Worm (Caenorhabditis elegans) whole organism, late embryonic: ENCODE results near the gene str-166.

ENCODE experiments used
- C08G9.2 ChIP-seq: sonication (generic microtip); optimal IDR thresholded peaks from 2 replicates; lab custom pipeline; 2016; ENCODE audit warnings: mild to moderate bottlenecking, missing genetic modification characterization, moderate library complexity, missing compliant biosample characterization
- C38D4.7 ChIP-seq: fragments of 200-800 bp; sonication (Bioruptor generic); optimal IDR thresholded peaks from 2 replicates; lab custom pipeline; 2018; ENCODE audit warnings: mild to moderate bottlenecking, missing genetic modification characterization, moderate library complexity, missing compliant biosample characterization
- F13H6.1 ChIP-seq: sonication (generic microtip); optimal IDR thresholded peaks from 2 replicates; lab custom pipeline; 2016; ENCODE audit warnings: missing genetic modification characterization, missing compliant biosample characterization
- K09A11.1 ChIP-seq: sonication (generic microtip); optimal IDR thresholded peaks from 2 replicates; lab custom pipeline; 2017; ENCODE audit warnings: antibody characterized with exemption, mild to moderate bottlenecking, missing genetic modification characterization, missing compliant biosample characterization; ENCODE audit not compliant: insufficient read depth
- T23F11.4 ChIP-seq: fragments of 200-800 bp; sonication (Bioruptor generic); optimal IDR thresholded peaks from 2 replicates; lab custom pipeline; 2018; ENCODE audit warnings: mild to moderate bottlenecking, missing genetic modification characterization, missing compliant biosample characterization
- ahr-1 ChIP-seq: sonication (generic microtip); optimal IDR thresholded peaks from 2 replicates; lab custom pipeline; 2016; ENCODE audit warnings: missing genetic modification characterization, missing compliant biosample characterization
- ceh-14 ChIP-seq: sonication (generic microtip); optimal IDR thresholded peaks from 2 replicates; lab custom pipeline; 2016; ENCODE audit warnings: missing genotype, missing genetic modification characterization, missing compliant biosample characterization
- ceh-19 ChIP-seq: fragments of 200-800 bp; sonication (Bioruptor generic); optimal IDR thresholded peaks from 2 replicates; lab custom pipeline; 2018; ENCODE audit warnings: mild to moderate bottlenecking, missing genetic modification characterization, missing compliant biosample characterization
- ceh-2 ChIP-seq: sonication (generic microtip); optimal IDR thresholded peaks from 2 replicates; lab custom pipeline; 2016; ENCODE audit warnings: missing genotype, missing genetic modification characterization, missing compliant biosample characterization
- ceh-24 ChIP-seq: sonication (generic microtip); optimal IDR thresholded peaks from 2 replicates; lab custom pipeline; 2016; ENCODE audit warnings: mild to moderate bottlenecking, missing genetic modification characterization, missing compliant biosample characterization
- ceh-34 ChIP-seq: sonication (generic microtip); optimal IDR thresholded peaks from 2 replicates; lab custom pipeline; 2016; ENCODE audit warnings: mild to moderate bottlenecking, missing genetic modification characterization, missing compliant biosample characterization
- ceh-45 ChIP-seq: fragments of 200-800 bp; sonication (Bioruptor generic); IDR thresholded peaks from 2 replicates; pipeline ENCODE4 v1.3.6; 2022; ENCODE audit warnings: missing genetic modification reagents, missing genetic modification characterization, missing compliant biosample characterization
- ceh-48 ChIP-seq: sonication (generic microtip); optimal IDR thresholded peaks from 2 replicates; lab custom pipeline; 2016; ENCODE audit warnings: missing genetic modification characterization, inconsistent platforms, missing compliant biosample characterization
- ceh-6 ChIP-seq: fragments of 200-800 bp; sonication (Bioruptor generic); optimal IDR thresholded peaks from 2 replicates; lab custom pipeline; 2018; ENCODE audit warnings: mild to moderate bottlenecking, missing genetic modification characterization, missing compliant biosample characterization
- ceh-9 ChIP-seq: sonication (generic microtip); optimal IDR thresholded peaks from 2 replicates; lab custom pipeline; 2016; ENCODE audit warnings: mild to moderate bottlenecking, missing genetic modification characterization, inconsistent platforms, missing compliant biosample characterization
- dmd-4 ChIP-seq: sonication (generic microtip); optimal IDR thresholded peaks from 2 replicates; lab custom pipeline; 2016; ENCODE audit warnings: borderline replicate concordance, missing genetic modification characterization, missing compliant biosample characterization
- elt-4 ChIP-seq: sonication (generic microtip); optimal IDR thresholded peaks from 2 replicates; lab custom pipeline; 2016; ENCODE audit warnings: missing genetic modification characterization, missing compliant biosample characterization
- ets-4 ChIP-seq: sonication (generic microtip); optimal IDR thresholded peaks from 2 replicates; lab custom pipeline; 2016; ENCODE audit warnings: missing genetic modification characterization, missing compliant biosample characterization
- eyg-1 ChIP-seq: sonication (generic microtip); optimal IDR thresholded peaks from 2 replicates; lab custom pipeline; 2016; ENCODE audit warnings: missing genotype, missing genetic modification characterization, missing compliant biosample characterization
- fax-1 ChIP-seq: sonication (generic microtip); optimal IDR thresholded peaks from 2 replicates; lab custom pipeline; 2016; ENCODE audit warnings: missing genotype, missing genetic modification characterization, missing compliant biosample characterization
- fkh-10 ChIP-seq: fragments of 150-350 bp; optimal IDR thresholded peaks from 2 replicates; lab custom pipeline; 2014; ENCODE audit warnings: missing biosample characterization, missing genetic modification reagents, missing genetic modification characterization
- gmeb-2 ChIP-seq: sonication (generic microtip); optimal IDR thresholded peaks from 2 replicates; lab custom pipeline; 2016; ENCODE audit warnings: missing genetic modification characterization, inconsistent platforms, missing compliant biosample characterization
- hlh-13 ChIP-seq: fragments of 200-800 bp; sonication (Bioruptor generic); optimal IDR thresholded peaks from 2 replicates; lab custom pipeline; 2018; ENCODE audit warnings: mild to moderate bottlenecking, missing genetic modification characterization, missing compliant biosample characterization
- hlh-30 ChIP-seq: sonication (generic microtip); optimal IDR thresholded peaks from 2 replicates; lab custom pipeline; 2017; ENCODE audit warnings: antibody characterized with exemption, missing genetic modification characterization, missing compliant biosample characterization; ENCODE audit not compliant: insufficient read depth
- hlh-6 ChIP-seq: sonication (generic microtip); optimal IDR thresholded peaks from 2 replicates; lab custom pipeline; 2016; ENCODE audit warnings: missing genotype, missing genetic modification characterization, missing compliant biosample characterization
- lin-11 ChIP-seq: fragments of 200-800 bp; sonication (Bioruptor generic); optimal IDR thresholded peaks from 2 replicates; lab custom pipeline; 2018; ENCODE audit warnings: mild to moderate bottlenecking, missing genetic modification characterization, missing compliant biosample characterization
- madf-2 ChIP-seq: sonication (generic microtip); optimal IDR thresholded peaks from 2 replicates; lab custom pipeline; 2017; ENCODE audit warnings: missing genetic modification characterization, missing compliant biosample characterization
- mec-3 ChIP-seq: sonication (generic microtip); optimal IDR thresholded peaks from 2 replicates; lab custom pipeline; 2016; ENCODE audit warnings: borderline replicate concordance, missing genetic modification characterization, missing compliant biosample characterization
- nhr-232 ChIP-seq: sonication (generic microtip); optimal IDR thresholded peaks from 2 replicates; lab custom pipeline; 2016; ENCODE audit warnings: missing genetic modification characterization, missing compliant biosample characterization
- npax-4 ChIP-seq: sonication (generic microtip); optimal IDR thresholded peaks from 2 replicates; lab custom pipeline; 2016; ENCODE audit warnings: missing genetic modification characterization, missing compliant biosample characterization
- pag-3 ChIP-seq: sonication (generic microtip); optimal IDR thresholded peaks from 2 replicates; lab custom pipeline; 2016; ENCODE audit warnings: missing compliant biosample characterization, missing genetic modification characterization, borderline replicate concordance
- pax-1 ChIP-seq: fragments of 150-350 bp; optimal IDR thresholded peaks from 2 replicates; lab custom pipeline; 2014; ENCODE audit warnings: missing biosample characterization, missing genetic modification characterization
- pha-2 ChIP-seq: sonication (generic microtip); optimal IDR thresholded peaks from 2 replicates; lab custom pipeline; 2017; ENCODE audit warnings: mild to moderate bottlenecking, missing genetic modification characterization, missing compliant biosample characterization
- pqm-1 ChIP-seq: sonication (generic microtip); optimal IDR thresholded peaks from 2 replicates; lab custom pipeline; 2016; ENCODE audit warnings: missing genetic modification characterization, missing compliant biosample characterization
- pros-1 ChIP-seq: fragments of 150-350 bp; optimal IDR thresholded peaks from 2 replicates; lab custom pipeline; 2014; ENCODE audit warnings: missing biosample characterization, missing genetic modification reagents, missing genetic modification characterization
- ref-2 ChIP-seq: sonication (generic microtip); optimal IDR thresholded peaks from 2 replicates; lab custom pipeline; 2016; ENCODE audit warnings: missing genetic modification characterization, missing compliant biosample characterization
- sdc-2 ChIP-seq: sonication (generic microtip); optimal IDR thresholded peaks from 2 replicates; lab custom pipeline; 2016; ENCODE audit warnings: missing genotype, missing genetic modification characterization, missing compliant biosample characterization
- sox-2 ChIP-seq: fragments of 200-800 bp; sonication (Bioruptor generic); IDR thresholded peaks from 2 replicates; pipeline ENCODE4 v1.3.6; 2022; ENCODE audit warnings: missing genetic modification reagents, missing genetic modification characterization, missing compliant biosample characterization
- syd-9 ChIP-seq: sonication (generic microtip); optimal IDR thresholded peaks from 2 replicates; lab custom pipeline; 2016; ENCODE audit warnings: mild to moderate bottlenecking, missing genetic modification characterization, moderate library complexity, missing compliant biosample characterization
- tbx-2 ChIP-seq: sonication (generic microtip); optimal IDR thresholded peaks from 2 replicates; lab custom pipeline; 2016; ENCODE audit warnings: missing genetic modification characterization, missing compliant biosample characterization
- tbx-7 ChIP-seq: sonication (generic microtip); optimal IDR thresholded peaks from 2 replicates; lab custom pipeline; 2016; ENCODE audit warnings: missing genotype, missing genetic modification characterization, missing compliant biosample characterization
- ztf-16 ChIP-seq: sonication (generic microtip); optimal IDR thresholded peaks from 2 replicates; lab custom pipeline; 2017; ENCODE audit warnings: missing genetic modification characterization, missing compliant biosample characterization

The str-166 gene

DNA sequence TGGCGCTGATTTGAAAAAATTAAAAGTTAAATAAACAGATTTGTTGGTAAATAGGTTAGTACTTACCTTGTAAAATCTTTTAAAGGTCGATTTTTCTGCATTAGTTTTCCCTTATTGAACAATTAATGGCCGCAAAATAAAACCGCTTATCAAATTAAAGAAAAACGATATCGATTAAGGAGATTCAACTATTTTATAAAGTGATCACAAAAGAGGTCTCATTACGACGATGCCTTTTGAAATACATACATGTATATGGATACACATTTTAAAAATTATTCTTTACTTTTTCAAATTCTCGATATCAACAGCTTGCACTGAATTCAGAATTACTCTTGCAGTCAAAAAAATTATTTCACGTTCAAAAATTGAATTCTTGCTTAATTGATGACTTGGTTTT, 25.5 kb upstream of the str-166 start, which contains the start of gene Y17G9A.3:
TSS of gene Y17G9A.3 (minus strand) at position 101 of the 400 bp plus-strand sequence.
- no peak for TF ChIP-seq ceh-19 (GFP tag; lab: Kevin White, UChicago)
- no peak for TF ChIP-seq pqm-1 (tag; lab: Kevin White, UChicago)
- no peak for TF ChIP-seq hlh-13 (GFP tag; lab: Kevin White, UChicago)
- TF ChIP-seq mec-3, result no peak
- no peak for TF ChIP-seq hlh-30 (tag; lab: Kevin White, UChicago)
- TF ChIP-seq lin-11, result no peak
- TF ChIP-seq madf-2, result no peak
- TF ChIP-seq ztf-16 (tag; lab: Kevin White, UChicago), result no peak
- TF ChIP-seq ceh-24 (tag; lab: Kevin White, UChicago), result no peak
- TF ChIP-seq pha-2 (tag; lab: Kevin White, UChicago), result no peak
- TF ChIP-seq F13H6.1, result no peak
- no peak for TF ChIP-seq syd-9 (tag; lab: Kevin White, UChicago)
- TF ChIP-seq ceh-6, result no peak
- no peak for TF ChIP-seq gmeb-2

DNA sequence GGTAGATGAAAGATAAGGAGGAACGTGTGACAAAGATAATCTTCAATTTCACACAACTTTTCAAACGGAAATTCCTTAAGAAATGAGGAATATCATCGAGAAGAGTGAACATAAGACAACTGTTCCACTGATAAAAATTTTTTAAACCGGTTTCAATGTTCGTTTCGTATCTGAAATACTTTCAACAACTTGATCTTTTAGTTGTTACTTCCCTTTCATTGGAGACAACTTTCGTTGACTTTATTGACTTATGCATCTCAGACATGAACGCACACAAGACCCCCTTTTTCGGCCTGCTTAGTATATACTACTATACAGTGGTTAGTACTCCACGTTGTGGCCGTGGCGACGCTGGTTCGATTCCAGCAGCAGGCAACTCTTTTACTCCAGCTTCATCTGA, 22.6 kb upstream of the str-166 start, which contains the start of the genes Y17G9A.4 and str-173:
TSS of gene Y17G9A.4 (minus strand) at position 101 of the 400 bp plus-strand sequence.
TSS of gene str-173 (plus strand) at position 325 of the 400 bp plus-strand sequence.
- TF ChIP-seq pax-1 (tag; lab: Kevin White, UChicago) (no peak), hlh-6 (no peak), ceh-34 (tag; lab: Kevin White, UChicago) (no peak), pros-1 (no peak), sdc-2 (no peak), fax-1 (tag; lab: Kevin White, UChicago) (no peak), ahr-1 (tag; lab: Kevin White, UChicago) (no peak), ceh-2 (tag; lab: Kevin White, UChicago) (no peak), nhr-232 (no peak), ceh-48 (no peak), elt-4 (tag; lab: Kevin White, UChicago) (no peak), fkh-10 (GFP tag; lab: Kevin White, UChicago) (no peak), gmeb-2 (no peak), dmd-4 (tag; lab: Kevin White, UChicago) (no peak)

DNA sequence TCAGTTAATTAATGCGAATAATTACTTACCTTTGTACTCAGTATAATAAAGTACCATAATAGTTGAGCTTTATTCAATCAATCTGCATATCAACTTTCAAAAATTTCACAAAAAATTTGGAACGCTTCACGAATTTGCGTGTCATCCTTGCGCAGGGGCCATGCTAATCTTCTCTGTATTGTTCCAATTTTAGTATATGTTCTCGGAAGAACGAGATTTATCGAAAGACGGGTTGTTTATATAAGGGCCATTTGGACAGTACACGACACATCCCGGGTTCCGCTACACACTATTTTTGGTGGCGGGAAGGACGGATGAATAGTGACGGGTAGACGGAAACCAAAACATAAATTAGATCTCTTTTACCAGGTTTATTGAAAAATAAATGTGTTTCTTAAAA, 19.6 kb upstream of the str-166 start:
- TF ChIP-seq ceh-45 (GFP tag; lab: Robert Waterston, UW) (no peak), pag-3 (no peak), npax-4 (tag; lab: Kevin White, UChicago) (no peak), nhr-232 (no peak), ceh-9 (no peak), ahr-1 (tag; lab: Kevin White, UChicago) (no peak)

DNA sequence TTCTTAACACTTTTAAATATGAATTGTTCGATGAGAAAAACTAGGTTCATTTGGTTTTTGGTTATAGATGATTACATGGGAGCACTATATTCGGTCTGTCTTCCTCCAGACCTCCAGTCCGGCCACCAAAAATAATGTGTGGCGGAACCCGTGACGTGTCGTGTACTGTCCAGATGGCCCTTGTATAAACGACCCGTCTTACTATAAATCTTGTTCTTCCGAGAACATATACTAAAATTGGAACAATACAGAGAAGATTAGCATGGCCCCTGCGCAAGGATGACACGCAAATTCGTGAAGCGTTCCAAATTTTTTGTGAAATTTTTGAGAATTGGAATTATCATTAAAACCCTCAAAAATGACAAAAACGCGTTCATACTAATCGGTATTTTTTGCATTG, 17.5 kb upstream of the str-166 start:
- TF ChIP-seq pha-2 (tag; lab: Kevin White, UChicago), result no peak
- TF ChIP-seq pqm-1 (tag; lab: Kevin White, UChicago), result no peak

DNA sequence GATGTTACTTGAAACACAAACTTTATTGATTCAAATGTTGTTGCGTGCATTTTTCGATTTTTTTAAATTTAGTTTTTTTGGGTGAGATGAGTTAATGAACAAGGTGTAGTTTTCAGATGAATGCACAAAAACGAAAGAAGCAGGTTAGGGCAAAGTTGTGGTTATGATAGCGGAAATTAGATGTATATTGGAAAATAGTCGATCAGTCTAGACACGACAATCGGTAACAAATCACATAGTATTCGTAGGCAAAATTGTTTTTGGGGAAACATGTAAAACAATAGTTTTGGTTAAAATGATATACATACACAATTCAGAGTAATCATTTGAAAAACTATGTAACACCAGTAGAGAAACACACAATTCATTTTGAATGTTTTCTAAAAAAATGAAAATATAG, 16.5 kb upstream of the str-166 start, which contains the start of gene str-172:
TSS of gene str-172 (minus strand) at position 101 of the 400 bp plus-strand sequence.
- TF ChIP-seq ets-4 (tag; lab: Kevin White, UChicago) (no peak), ceh-34 (tag; lab: Kevin White, UChicago) (no peak), madf-2 (no peak), C38D4.7 (GFP tag; lab: Kevin White, UChicago) (no peak), ceh-14 (no peak), K09A11.1 (no peak), T23F11.4 (GFP tag; lab: Kevin White, UChicago) (no peak), hlh-13 (GFP tag; lab: Kevin White, UChicago) (no peak), ceh-2 (tag; lab: Kevin White, UChicago) (no peak), sox-2 (GFP tag; lab: Robert Waterston, UW) (no peak), tbx-2 (tag; lab: Kevin White, UChicago) (no peak), ceh-48 (no peak), ref-2 (tag; lab: Kevin White, UChicago) (no peak), C08G9.2 (tag; lab: Kevin White, UChicago) (no peak), tbx-7 (tag; lab: Kevin White, UChicago) (no peak), eyg-1 (tag; lab: Kevin White, UChicago) (no peak)
